Fruit fly (Drosophila melanogaster): ENCODE measurements around the gene cact.

Gene cact

DNA sequence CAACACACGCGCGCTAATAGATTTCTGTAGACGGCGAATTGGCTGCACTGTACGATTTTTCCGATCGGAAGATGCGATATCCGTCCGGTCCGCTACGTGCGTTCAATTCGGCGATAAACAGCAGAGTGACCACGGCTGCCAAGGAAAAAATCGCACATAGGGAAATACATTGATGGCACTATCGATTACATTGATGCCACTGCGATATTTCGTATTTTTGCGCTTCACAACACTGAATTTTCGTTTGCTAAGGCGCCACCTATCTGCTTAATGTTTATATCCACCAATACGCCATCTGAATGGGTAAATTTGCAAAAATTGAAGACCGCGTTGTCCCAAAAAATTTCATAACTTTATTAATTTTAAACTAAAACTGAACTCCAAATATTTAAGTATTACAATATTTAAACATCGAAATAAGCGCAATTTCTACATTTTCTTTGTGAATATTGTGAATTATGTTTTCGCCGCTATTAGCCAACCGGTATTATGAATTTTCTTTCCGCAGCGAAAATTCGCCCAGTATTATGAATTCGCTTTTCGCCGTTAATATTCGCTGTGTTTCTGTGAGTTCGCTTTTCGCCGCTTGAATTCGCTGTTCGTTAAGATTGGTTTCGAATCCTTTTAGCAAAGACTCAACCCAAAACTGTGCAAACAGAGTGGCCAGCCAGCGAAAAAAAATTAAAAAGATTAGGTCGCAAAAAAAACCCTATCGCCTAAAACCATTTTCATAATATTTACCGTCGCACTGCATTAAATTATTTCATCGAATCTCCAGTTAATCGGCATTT is 38.2 kb downstream of the cact start, which contains the start of the genes crp and pkaap (continued):
- TF ChIP-seq sens-2 (GFP tag; IDR thresholded peaks at IDR 0.05) = no peak
- peak; percentile 60 for TF ChIP-seq disco-r (GFP tag; optimal IDR thresholded peaks at IDR 0.05)
- peak; percentile 74 for TF ChIP-seq sug (tag; optimal IDR thresholded peaks at IDR 0.05)
- peak; percentile 86 for TF ChIP-seq CG10543 (GFP tag; optimal IDR thresholded peaks at IDR 0.05)
- peak; percentile 78 for TF ChIP-seq gcm2 (GFP tag; optimal IDR thresholded peaks at IDR 0.05)
- peak; percentile 86 for TF ChIP-seq slp2 (GFP tag; optimal IDR thresholded peaks at IDR 0.05)
- TF ChIP-seq croc (GFP tag; conservative IDR thresholded peaks at IDR 0.05) = peak; percentile 26; the same call in 1 of the 3 replicates
- TF ChIP-seq Hmx (GFP tag; optimal IDR thresholded peaks at IDR 0.05) = peak; percentile 78
- TF ChIP-seq btn (GFP tag; optimal IDR thresholded peaks at IDR 0.05) = peak; percentile 77
- TF ChIP-seq Blimp-1 (GFP tag; optimal IDR thresholded peaks at IDR 0.05) = peak; percentile 55
- TF ChIP-seq CG8944 (GFP tag; optimal IDR thresholded peaks at IDR 0.05) = peak; percentile 93
- peak; percentile 54 for TF ChIP-seq pb (GFP tag; optimal IDR thresholded peaks at IDR 0.05)
- peak; percentile 67 for TF ChIP-seq CG12942 (GFP tag; optimal IDR thresholded peaks at IDR 0.05)
- TF ChIP-seq CG14710 (tag; optimal IDR thresholded peaks at IDR 0.05) = peak; percentile 67
- peak; percentile 40 for TF ChIP-seq Nf-YC (tag; optimal IDR thresholded peaks at IDR 0.05)
- TF ChIP-seq CG33557 (GFP tag; optimal IDR thresholded peaks at IDR 0.05) = peak; percentile 37
- peak; percentile 59 for TF ChIP-seq cwo (GFP tag; optimal IDR thresholded peaks at IDR 0.05)
- TF ChIP-seq gsb (GFP tag; IDR thresholded peaks at IDR 0.05) = no peak
- TF ChIP-seq ab (GFP tag; optimal IDR thresholded peaks at IDR 0.05) = peak; percentile 56
- peak; percentile 69 for TF ChIP-seq grau (tag; optimal IDR thresholded peaks at IDR 0.05)
- TF ChIP-seq chn (GFP tag; optimal IDR thresholded peaks at IDR 0.05) = peak; percentile 86
- TF ChIP-seq Antp (GFP tag; optimal IDR thresholded peaks at IDR 0.05) = peak; percentile 94
- peak; percentile 63 for TF ChIP-seq dmrt11E (tag; optimal IDR thresholded peaks at IDR 0.05)
- peak in 1 of 2 experiments; percentile 88 for TF ChIP-seq Hr51 (GFP tag; optimal IDR thresholded peaks at IDR 0.05)
- peak; percentile 55 for TF ChIP-seq CG13296 (GFP tag; optimal IDR thresholded peaks at IDR 0.05)
- TF ChIP-seq CG7372 (GFP tag; IDR thresholded peaks at IDR 0.05) = no peak
- peak; percentile 15 for TF ChIP-seq Neu2 (GFP tag; optimal IDR thresholded peaks at IDR 0.05; ENCODE audit: borderline replicate concordance)
- no peak for TF ChIP-seq Sox102F (GFP tag; optimal IDR thresholded peaks at IDR 0.05)
- no peak for TF ChIP-seq crol (GFP tag; IDR thresholded peaks at IDR 0.05)
- TF ChIP-seq CG42726 (GFP tag; IDR thresholded peaks at IDR 0.05; ENCODE audit: partially characterized antibody) = no peak
- TF ChIP-seq TFAM (GFP tag; optimal IDR thresholded peaks at IDR 0.05) = no peak
- peak; percentile 75 for TF ChIP-seq NC2α (GFP tag; optimal IDR thresholded peaks at IDR 0.05)
- peak in 1 of 3 experiments; percentile 84 for TF ChIP-seq Stat92E (GFP tag; optimal IDR thresholded peaks at IDR 0.05)
- peak; percentile 11 for TF ChIP-seq fd102C (GFP tag; optimal IDR thresholded peaks at IDR 0.05)
- peak; percentile 82 for TF ChIP-seq az2 (GFP tag; optimal IDR thresholded peaks at IDR 0.05)
- peak; percentile 75 for TF ChIP-seq CG15601 (tag; optimal IDR thresholded peaks at IDR 0.05)
- TF ChIP-seq Xbp1 (GFP tag; optimal IDR thresholded peaks at IDR 0.05) = peak; percentile 87
- TF ChIP-seq CG17912 (GFP tag; optimal IDR thresholded peaks at IDR 0.05) = peak; percentile 74
- peak; percentile 73 for TF ChIP-seq CG15514 (GFP tag; optimal IDR thresholded peaks at IDR 0.05)
- peak; percentile 7 for TF ChIP-seq bigmax (GFP tag; optimal IDR thresholded peaks at IDR 0.05)
- peak; percentile 68 for TF ChIP-seq CG10431 (GFP tag; optimal IDR thresholded peaks at IDR 0.05)
- no peak for TF ChIP-seq zfh1 (GFP tag; IDR thresholded peaks at IDR 0.05)
- TF ChIP-seq CG4854 (GFP tag; optimal IDR thresholded peaks at IDR 0.05) = peak; percentile 86
- TF ChIP-seq HmgD (GFP tag; optimal IDR thresholded peaks at IDR 0.05) = peak; percentile 85
- TF ChIP-seq fd96Cb (tag; optimal IDR thresholded peaks at IDR 0.05) = peak; percentile 53
- peak; percentile 66 for TF ChIP-seq Hr3 (GFP tag; optimal IDR thresholded peaks at IDR 0.05)
- TF ChIP-seq CG10979 (tag; optimal IDR thresholded peaks at IDR 0.05) = peak; percentile 100
- TF ChIP-seq CG32772 (GFP tag; IDR thresholded peaks at IDR 0.05) = no peak

Data from whole organism, embryonic.